Worm (Caenorhabditis elegans): ENCODE measurements around the gene nas-15.

nas-15 gene

ce11 chrX:806515-806914, 29.0 kb downstream of the nas-15 start (continued):
- TF ChIP-seq peb-1 (tag; optimal IDR thresholded peaks at IDR 0.05) = no peak
- TF ChIP-seq C34F6.9 (tag; optimal IDR thresholded peaks at IDR 0.05) = peak; percentile 99
- TF ChIP-seq unc-62 (GFP tag; optimal IDR thresholded peaks at IDR 0.05) = peak; percentile 93

ce11 chrX:810694-811093, 33.2 kb downstream of the nas-15 start, which contains the start of gene F25E2.2:
TSS of gene F25E2.2 (minus strand) at chrX:810794.
- TF ChIP-seq skn-1 (tag; optimal IDR thresholded peaks at IDR 0.05) = no peak
- no peak for TF ChIP-seq peb-1 (tag; optimal IDR thresholded peaks at IDR 0.05)
- TF ChIP-seq unc-62 (GFP tag; optimal IDR thresholded peaks at IDR 0.05) = no peak

- peak in 1 of 2 experiments; percentile 17 for TF ChIP-seq lsy-2 (tag; optimal IDR thresholded peaks at IDR 0.05)
- TF ChIP-seq ceh-16 (tag; optimal IDR thresholded peaks at IDR 0.05) = no peak
- peak; percentile 40 for TF ChIP-seq nhr-129 (tag; optimal IDR thresholded peaks at IDR 0.05)
- no peak for TF ChIP-seq peb-1 (tag; optimal IDR thresholded peaks at IDR 0.05)
- TF ChIP-seq F13H6.1 (tag; optimal IDR thresholded peaks at IDR 0.05) = peak; percentile 14
These were observed 34.7 kb downstream of the nas-15 start for ce11 chrX:812264-812663.

ce11 chrX:813063-813462, 35.5 kb downstream of the nas-15 start, which contains the start of gene F25E2.3:
TSS of gene F25E2.3 (minus strand) at chrX:813163.
- TF ChIP-seq nhr-10 (tag; optimal IDR thresholded peaks at IDR 0.05) (no peak), dmd-4 (tag; optimal IDR thresholded peaks at IDR 0.05) (no peak), ceh-82 (tag; optimal IDR thresholded peaks at IDR 0.05) (no peak), lin-13 (GFP tag; optimal IDR thresholded peaks at IDR 0.05) (no peak), fos-1 (tag; optimal IDR thresholded peaks at IDR 0.05) (no peak), sem-4 (tag; optimal IDR thresholded peaks at IDR 0.05) (no peak), ama-1 (optimal IDR thresholded peaks at IDR 0.05) (no peak), ZK546.5 (tag; optimal IDR thresholded peaks at IDR 0.05) (no peak), Y55F3AM.14 (GFP tag; optimal IDR thresholded peaks at IDR 0.05) (no peak), crh-2 (tag; optimal IDR thresholded peaks at IDR 0.05) (no peak), lin-39 (tag; optimal IDR thresholded peaks at IDR 0.05) (no peak), nhr-23 (tag; optimal IDR thresholded peaks at IDR 0.05) (no peak), nhr-77 (tag; optimal IDR thresholded peaks at IDR 0.05) (no peak), skn-1 (tag; optimal IDR thresholded peaks at IDR 0.05) (no peak), mbf-1 (tag; optimal IDR thresholded peaks at IDR 0.05) (no peak), sma-9 (GFP tag; optimal IDR thresholded peaks at IDR 0.05) (no peak), sma-9 (tag; optimal IDR thresholded peaks at IDR 0.05) (no peak)

ce11 chrX:815929-816328, 38.4 kb downstream of the nas-15 start, which contains the start of gene ifd-2:
TSS of gene ifd-2 (minus strand) at chrX:815929.
- TF ChIP-seq fos-1 (tag; optimal IDR thresholded peaks at IDR 0.05) (peak; percentile 94), crh-2 (tag; optimal IDR thresholded peaks at IDR 0.05) (peak; percentile 42), nhr-23 (tag; optimal IDR thresholded peaks at IDR 0.05) (no peak)

ce11 chrX:817984-818383, 40.5 kb downstream of the nas-15 start:
- TF ChIP-seq lin-39 (tag; optimal IDR thresholded peaks at IDR 0.05) = no peak
- no peak for TF ChIP-seq elt-3 (tag; optimal IDR thresholded peaks at IDR 0.05)
- no peak for TF ChIP-seq mbf-1 (tag; optimal IDR thresholded peaks at IDR 0.05)
- TF ChIP-seq ceh-82 (tag; optimal IDR thresholded peaks at IDR 0.05) = no peak
- no peak for TF ChIP-seq Y55F3AM.14 (GFP tag; optimal IDR thresholded peaks at IDR 0.05)
- no peak for TF ChIP-seq mab-5 (tag; optimal IDR thresholded peaks at IDR 0.05)

- TF ChIP-seq fos-1 (tag; optimal IDR thresholded peaks at IDR 0.05) = peak; percentile 82
- peak; percentile 6 for TF ChIP-seq sma-9 (GFP tag; optimal IDR thresholded peaks at IDR 0.05)
- no peak for TF ChIP-seq sma-9 (tag; optimal IDR thresholded peaks at IDR 0.05)
- TF ChIP-seq crh-2 (tag; optimal IDR thresholded peaks at IDR 0.05) = peak; percentile 57
- TF ChIP-seq mbf-1 (tag; optimal IDR thresholded peaks at IDR 0.05) = no peak
- no peak for TF ChIP-seq Y55F3AM.14 (GFP tag; optimal IDR thresholded peaks at IDR 0.05)
- peak; percentile 18 for TF ChIP-seq F13H6.1 (tag; optimal IDR thresholded peaks at IDR 0.05)
These were observed 46.2 kb downstream of the nas-15 start for ce11 chrX:823736-824135.

- TF ChIP-seq nhr-129 (tag; optimal IDR thresholded peaks at IDR 0.05) = no peak
- no peak for TF ChIP-seq alr-1 (tag; optimal IDR thresholded peaks at IDR 0.05)
- TF ChIP-seq blmp-1 (tag; optimal IDR thresholded peaks at IDR 0.05; ENCODE audit: insufficient read depth) = no peak
- TF ChIP-seq lin-13 (GFP tag; optimal IDR thresholded peaks at IDR 0.05) = no peak
- no peak for TF ChIP-seq sem-4 (tag; optimal IDR thresholded peaks at IDR 0.05)
- no peak for TF ChIP-seq lin-39 (tag; optimal IDR thresholded peaks at IDR 0.05)
These were observed 47.9 kb downstream of the nas-15 start, which contains the start of gene daf-3 for ce11 chrX:825375-825774. TSS of gene daf-3 (minus strand) at chrX:825475.
